Worm (Caenorhabditis elegans): ENCODE data around the gene tbc-3.

ce11 chrIV:9944279-9944678, 45.5 kb downstream of the tbc-3 start:
- TF ChIP-seq dao-5 (tag; optimal IDR thresholded peaks at IDR 0.05), result no peak
- TF ChIP-seq W03F9.2 (tag; optimal IDR thresholded peaks at IDR 0.05), result no peak
- no peak for TF ChIP-seq him-1 (tag; optimal IDR thresholded peaks at IDR 0.05)

Measured in whole organism, L4/young adult.